Worm (Caenorhabditis elegans): ENCODE measurements around the gene R10E4.6.

R10E4.6 gene

DNA sequence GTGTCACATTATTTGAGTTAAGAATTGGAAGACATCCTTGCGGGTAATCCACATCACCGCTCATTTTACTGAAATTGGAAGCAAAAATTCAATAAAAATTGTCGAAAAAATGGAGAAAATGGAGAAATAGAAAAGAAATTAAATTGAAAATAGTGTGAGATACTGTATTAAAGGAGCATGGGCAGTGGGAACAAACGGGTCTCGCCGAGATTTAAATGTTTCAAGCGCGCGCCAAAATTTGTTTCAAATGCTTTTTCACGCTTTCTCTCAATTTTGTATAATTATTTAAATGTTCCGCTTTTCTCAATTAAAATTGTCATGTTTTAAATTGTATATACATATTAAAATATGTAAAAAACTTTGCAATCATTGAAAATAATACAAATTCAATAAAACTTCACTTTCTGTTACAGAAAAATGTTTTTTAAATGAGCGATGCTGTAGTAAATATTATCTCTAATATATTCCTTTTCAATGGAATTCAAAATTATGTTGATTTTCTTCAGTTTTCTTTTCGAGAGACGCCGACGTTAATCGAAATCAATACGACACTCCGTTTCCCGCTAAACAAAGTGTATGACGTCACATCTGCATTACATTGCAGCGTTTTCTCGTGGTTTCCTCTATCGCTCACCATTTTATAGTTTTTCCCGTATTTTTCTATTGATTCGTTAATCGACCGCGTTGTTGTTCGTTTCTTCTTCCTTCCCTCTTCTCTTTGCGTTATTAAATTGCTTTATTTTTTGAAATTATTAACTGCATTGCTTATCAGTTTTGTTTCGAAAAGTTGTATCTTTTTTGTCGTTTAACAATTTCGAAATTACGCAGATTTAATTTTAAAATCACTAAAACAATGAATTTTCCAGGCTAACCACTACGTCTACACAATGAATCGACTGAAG lies 20.1 kb downstream of the R10E4.6 start, which contains the start of the genes evl-14 and dcn-1 (continued):
- no peak for TF ChIP-seq unc-62 (GFP tag; optimal IDR thresholded peaks at IDR 0.05)
- peak in 2 of 3 experiments; percentile 69 to 82 for TF ChIP-seq ceh-82 (tag; optimal IDR thresholded peaks at IDR 0.05)
- peak; percentile 6 for TF ChIP-seq hpl-2 (GFP tag; optimal IDR thresholded peaks at IDR 0.05)
- no peak for TF ChIP-seq ceh-63 (GFP tag; optimal IDR thresholded peaks at IDR 0.05)
- peak; percentile 78 for TF ChIP-seq swsn-7 (tag; optimal IDR thresholded peaks at IDR 0.05)
- TF ChIP-seq ces-1 (GFP tag; optimal IDR thresholded peaks at IDR 0.05), result no peak
- TF ChIP-seq lin-13 (GFP tag; optimal IDR thresholded peaks at IDR 0.05), result peak; percentile 68
- peak; percentile 64 for TF ChIP-seq blmp-1 (tag; optimal IDR thresholded peaks at IDR 0.05)
- peak; percentile 91 for TF ChIP-seq snu-23 (GFP tag; optimal IDR thresholded peaks at IDR 0.05)
- peak; percentile 86 for TF ChIP-seq mep-1 (tag; optimal IDR thresholded peaks at IDR 0.05)
- TF ChIP-seq elt-3 (tag; optimal IDR thresholded peaks at IDR 0.05), result peak in 1 of 6 experiments; percentile 84
- no peak for TF ChIP-seq ama-1 (optimal IDR thresholded peaks at IDR 0.05)
- TF ChIP-seq skn-1 (tag; optimal IDR thresholded peaks at IDR 0.05), result peak; percentile 72
- TF ChIP-seq nhr-47 (tag; optimal IDR thresholded peaks at IDR 0.05), result peak; percentile 79
- TF ChIP-seq ets-5 (GFP tag; IDR thresholded peaks at IDR 0.05), result no peak
- peak; percentile 71 to 76 (median 73) for TF ChIP-seq dpl-1 (GFP tag; optimal IDR thresholded peaks at IDR 0.05)
- TF ChIP-seq lsy-2 (tag; optimal IDR thresholded peaks at IDR 0.05), result peak; percentile 81 to 90
- TF ChIP-seq xbp-1 (tag; optimal IDR thresholded peaks at IDR 0.05), result peak; percentile 82
- peak; percentile 60 for TF ChIP-seq unc-130 (tag; optimal IDR thresholded peaks at IDR 0.05)
- peak; percentile 15 for TF ChIP-seq aly-2 (tag; optimal IDR thresholded peaks at IDR 0.05)
- peak; percentile 39 for TF ChIP-seq nhr-77 (tag; optimal IDR thresholded peaks at IDR 0.05)
- TF ChIP-seq dsc-1 (tag; optimal IDR thresholded peaks at IDR 0.05), result peak; percentile 56
- TF ChIP-seq ceh-90 (tag; optimal IDR thresholded peaks at IDR 0.05), result no peak
- TF ChIP-seq mdl-1 (tag; optimal IDR thresholded peaks at IDR 0.05), result peak in 1 of 2 experiments; percentile 88
- TF ChIP-seq C16A3.4 (tag; optimal IDR thresholded peaks at IDR 0.05), result peak; percentile 84

DNA sequence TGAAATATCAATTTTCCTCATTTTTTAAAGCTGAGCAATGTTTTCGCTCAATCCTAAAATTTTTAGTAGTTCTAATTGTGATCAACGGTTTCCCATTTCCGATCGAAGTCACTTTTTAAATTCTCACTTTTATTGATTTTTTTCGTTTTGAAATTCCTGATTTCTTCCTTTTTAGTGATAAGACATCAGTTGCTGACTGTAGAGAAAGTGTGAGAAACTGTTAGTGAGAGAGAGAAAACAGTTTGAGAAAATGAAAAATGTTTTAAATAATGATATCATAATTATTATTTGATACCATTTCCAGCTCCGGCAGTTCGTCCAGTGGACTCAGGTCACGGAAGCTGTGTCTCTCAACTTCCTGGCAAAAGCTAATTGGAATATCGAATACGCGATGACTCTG lies 21.3 kb downstream of the R10E4.6 start:
- no peak for TF ChIP-seq nhr-237 (tag; optimal IDR thresholded peaks at IDR 0.05)
- TF ChIP-seq ztf-11 (tag; optimal IDR thresholded peaks at IDR 0.05), result no peak
- no peak for TF ChIP-seq nhr-85 (tag)
- TF ChIP-seq vab-15 (tag; optimal IDR thresholded peaks at IDR 0.05), result no peak
- TF ChIP-seq mef-2 (tag; optimal IDR thresholded peaks at IDR 0.05), result no peak
- no peak for TF ChIP-seq fos-1 (tag; optimal IDR thresholded peaks at IDR 0.05)

- TF ChIP-seq fkh-8 (tag; optimal IDR thresholded peaks at IDR 0.05), result no peak
- TF ChIP-seq aha-1 (tag; optimal IDR thresholded peaks at IDR 0.05), result no peak
- no peak for TF ChIP-seq unc-62 (GFP tag; optimal IDR thresholded peaks at IDR 0.05)
- peak in 2 of 6 experiments; percentile 10 to 24 for TF ChIP-seq elt-3 (tag; optimal IDR thresholded peaks at IDR 0.05)
- TF ChIP-seq isw-1 (GFP tag; IDR thresholded peaks at IDR 0.05), result no peak
- no peak for TF ChIP-seq jun-1 (tag; optimal IDR thresholded peaks at IDR 0.05)
- peak; percentile 61 for TF ChIP-seq lin-14 (GFP tag; optimal IDR thresholded peaks at IDR 0.05)
- no peak for TF ChIP-seq ztf-4 (tag; optimal IDR thresholded peaks at IDR 0.05)
- TF ChIP-seq ama-1 (optimal IDR thresholded peaks at IDR 0.05), result no peak
- TF ChIP-seq elt-2 (tag; optimal IDR thresholded peaks at IDR 0.05), result no peak
- TF ChIP-seq xbp-1 (tag; optimal IDR thresholded peaks at IDR 0.05), result peak; percentile 8
- TF ChIP-seq ets-5 (GFP tag; IDR thresholded peaks at IDR 0.05), result no peak
- TF ChIP-seq snpc-4 (tag; optimal IDR thresholded peaks at IDR 0.05), result no peak
- no peak for TF ChIP-seq nhr-84 (tag; optimal IDR thresholded peaks at IDR 0.05)
- peak; percentile 50 for TF ChIP-seq swsn-7 (tag; optimal IDR thresholded peaks at IDR 0.05)
- TF ChIP-seq lin-13 (GFP tag; optimal IDR thresholded peaks at IDR 0.05), result no peak
- TF ChIP-seq nhr-19 (GFP tag; conservative IDR thresholded peaks at IDR 0.05), result peak; percentile 43
- TF ChIP-seq hlh-4 (tag; optimal IDR thresholded peaks at IDR 0.05), result no peak
- no peak for TF ChIP-seq nhr-237 (tag; optimal IDR thresholded peaks at IDR 0.05)
- no peak for TF ChIP-seq zag-1 (tag; optimal IDR thresholded peaks at IDR 0.05)
- no peak for TF ChIP-seq ztf-11 (tag; optimal IDR thresholded peaks at IDR 0.05)
- TF ChIP-seq unc-98 (GFP tag; IDR thresholded peaks at IDR 0.05), result no peak
- no peak for TF ChIP-seq mab-9 (GFP tag; IDR thresholded peaks at IDR 0.05)
- TF ChIP-seq Y116A8C.19 (tag; optimal IDR thresholded peaks at IDR 0.05; ENCODE audit: borderline replicate concordance), result no peak
- TF ChIP-seq zip-4 (GFP tag; optimal IDR thresholded peaks at IDR 0.05), result no peak
- TF ChIP-seq ceh-90 (tag; optimal IDR thresholded peaks at IDR 0.05), result no peak
- TF ChIP-seq dsc-1 (tag; optimal IDR thresholded peaks at IDR 0.05), result peak; percentile 67
Measured at ce11 chrIII:4317065-4317752, 24.0 kb downstream of the R10E4.6 start, which contains the start of gene tag-131. tag-131 (plus strand) TSS chrIII:4317702.
